Worm (Caenorhabditis elegans) whole organism, L4 larva: ENCODE results near the gene tag-153.

Source experiments
- F37D6.2 ChIP-seq: sonication (generic microtip); optimal IDR thresholded peaks from 2 replicates; lab custom pipeline; 2016; ENCODE audit warnings: mild to moderate bottlenecking, missing genetic modification characterization, missing compliant biosample characterization
- Y5F2A.4 ChIP-seq: fragments of 200-800 bp; sonication (Bioruptor generic); optimal IDR thresholded peaks from 2 replicates; lab custom pipeline; 2018; ENCODE audit warnings: mild to moderate bottlenecking, missing genetic modification characterization, missing compliant biosample characterization
- ama-1 ChIP-seq: fragments of 150-350 bp; optimal IDR thresholded peaks from 2 replicates; lab custom pipeline; 2014; ENCODE audit warnings: inconsistent platforms, mixed read lengths
- ceh-28 ChIP-seq: fragments of 150-350 bp; optimal IDR thresholded peaks from 2 replicates; lab custom pipeline; 2014; ENCODE audit warnings: missing biosample characterization, missing genetic modification reagents, missing genetic modification characterization
- ceh-44 ChIP-seq: fragments of 200-800 bp; sonication (Bioruptor generic); IDR thresholded peaks from 2 replicates; pipeline ENCODE4 v1.3.6; 2022; ENCODE audit warnings: missing genetic modification reagents, missing genetic modification characterization, missing compliant biosample characterization
- ceh-62 ChIP-seq: sonication (generic microtip); optimal IDR thresholded peaks from 2 replicates; lab custom pipeline; 2017; ENCODE audit warnings: missing biosample characterization, missing genetic modification characterization
- ctbp-1 ChIP-seq: fragments of 200-800 bp; sonication (Bioruptor generic); IDR thresholded peaks from 2 replicates; pipeline ENCODE4 v1.3.6; 2022; ENCODE audit warnings: missing genetic modification reagents, missing genetic modification characterization, missing compliant biosample characterization
- daf-12 ChIP-seq: fragments of 150-350 bp; optimal IDR thresholded peaks from 2 replicates; lab custom pipeline; 2014; ENCODE audit warnings: missing biosample characterization, missing genetic modification reagents, missing genetic modification characterization
- dmd-6 ChIP-seq: fragments of 200-800 bp; sonication (Bioruptor generic); IDR thresholded peaks from 2 replicates; pipeline ENCODE4 v1.3.6; 2022; ENCODE audit warnings: missing genetic modification reagents, missing genetic modification characterization, missing compliant biosample characterization
- dve-1 ChIP-seq: sonication (generic microtip); optimal IDR thresholded peaks from 2 replicates; lab custom pipeline; 2017; ENCODE audit warnings: antibody characterized with exemption, mild to moderate bottlenecking, missing genetic modification characterization, missing compliant biosample characterization; ENCODE audit not compliant: insufficient read depth
- fkh-10 ChIP-seq: fragments of 150-350 bp; optimal IDR thresholded peaks from 2 replicates; lab custom pipeline; 2014; ENCODE audit warnings: missing biosample characterization, missing genetic modification reagents, missing genetic modification characterization
- fos-1 ChIP-seq: fragments of 150-350 bp; optimal IDR thresholded peaks from 2 replicates; lab custom pipeline; 2014; ENCODE audit warnings: missing biosample characterization, missing genetic modification characterization
- hlh-11 ChIP-seq: fragments of 200-800 bp; sonication (Bioruptor generic); optimal IDR thresholded peaks from 2 replicates; lab custom pipeline; 2018; ENCODE audit warnings: mild to moderate bottlenecking, missing genetic modification characterization, missing compliant biosample characterization
- lin-13 ChIP-seq: fragments of 150-350 bp; optimal IDR thresholded peaks from 2 replicates; lab custom pipeline; 2014; ENCODE audit warnings: missing biosample characterization, missing genetic modification reagents, missing genetic modification characterization
- lin-15B ChIP-seq: fragments of 150-350 bp; sonication (generic microtip); optimal IDR thresholded peaks from 3 replicates; lab custom pipeline; 2014; ENCODE audit warnings: missing biosample characterization, missing genetic modification characterization
- lin-29 ChIP-seq: fragments of 200-800 bp; sonication (Bioruptor generic); IDR thresholded peaks from 2 replicates; pipeline ENCODE4 v1.3.6; 2022; ENCODE audit warnings: missing genetic modification reagents, missing genetic modification characterization, missing compliant biosample characterization
- mxl-2 ChIP-seq: fragments of 200-800 bp; sonication (Bioruptor generic); conservative IDR thresholded peaks from 2 replicates; pipeline ENCODE4 v1.3.6; 2022; ENCODE audit warnings: missing genetic modification reagents, missing genetic modification characterization, missing compliant biosample characterization
- nhr-237 ChIP-seq: sonication (generic microtip); optimal IDR thresholded peaks from 2 replicates; lab custom pipeline; 2017; ENCODE audit warnings: missing biosample characterization, missing genetic modification characterization
- nhr-48 ChIP-seq: sonication (generic microtip); optimal IDR thresholded peaks from 2 replicates; lab custom pipeline; 2016; ENCODE audit warnings: mild to moderate bottlenecking, missing genetic modification characterization, missing compliant biosample characterization
- nhr-76 ChIP-seq: fragments of 150-350 bp; optimal IDR thresholded peaks from 2 replicates; lab custom pipeline; 2014; ENCODE audit warnings: missing biosample characterization, missing genetic modification characterization
- php-3 ChIP-seq: fragments of 200-800 bp; sonication (Bioruptor generic); IDR thresholded peaks from 2 replicates; pipeline ENCODE4 v1.3.6; 2022; ENCODE audit warnings: missing genetic modification reagents, missing genetic modification characterization, missing compliant biosample characterization
- saeg-2 ChIP-seq: fragments of 200-800 bp; sonication (Bioruptor generic); IDR thresholded peaks from 2 replicates; pipeline ENCODE4 v1.3.6; 2022; ENCODE audit warnings: missing genetic modification reagents, missing genetic modification characterization, missing compliant biosample characterization
- snpc-1.2 ChIP-seq: fragments of 200-800 bp; sonication (Bioruptor generic); IDR thresholded peaks from 2 replicates; pipeline ENCODE4 v1.3.6; 2022; ENCODE audit warnings: missing genetic modification reagents, missing genetic modification characterization, missing compliant biosample characterization
- unc-39 ChIP-seq: sonication (generic microtip); optimal IDR thresholded peaks from 2 replicates; lab custom pipeline; 2017; ENCODE audit warnings: missing biosample characterization, missing genetic modification characterization
- unc-62 ChIP-seq, 3 experiments: fragments of 150-350 bp in 1 of 3; sonication (generic microtip); optimal IDR thresholded peaks in 2 of 3; peaks in 1 of 3; 1 replicate in 1 of 3; 2 replicates in 2 of 3; lab custom pipeline; 2014 to 2017; ENCODE audit warnings: missing biosample characterization in 3 of 3, missing genetic modification characterization in 3 of 3, missing genetic modification reagents in 3 of 3, missing genotype in 1 of 3
- zag-1 ChIP-seq: fragments of 150-350 bp; optimal IDR thresholded peaks from 2 replicates; lab custom pipeline; 2014; ENCODE audit warnings: missing biosample characterization, missing genetic modification characterization
- zfp-2 ChIP-seq: sonication (generic microtip); optimal IDR thresholded peaks from 2 replicates; lab custom pipeline; 2016; ENCODE audit warnings: mild to moderate bottlenecking, missing genetic modification characterization, missing compliant biosample characterization
- zfp-3 ChIP-seq: fragments of 200-800 bp; sonication (Bioruptor generic); conservative IDR thresholded peaks from 2 replicates; pipeline ENCODE4 v1.3.6; 2022; ENCODE audit warnings: missing genetic modification reagents, missing genetic modification characterization, missing compliant biosample characterization
- ztf-7 ChIP-seq: fragments of 150-350 bp; optimal IDR thresholded peaks from 2 replicates; lab custom pipeline; 2014; ENCODE audit warnings: missing biosample characterization, missing genetic modification characterization

Gene tag-153

ce11 chrV:9295581-9295980 lies 27.3 kb upstream of the tag-153 start:
- TF ChIP-seq Y5F2A.4 (GFP tag; lab: Kevin White, UChicago) (no peak), unc-62 (GFP tag; optimal IDR thresholded peaks at IDR 0.05 in 1 of 2; lab: Kevin White, UChicago) (peak in 1 of 2 experiments; percentile 87), unc-62 (tag; optimal IDR thresholded peaks at IDR 0.05; lab: Kevin White, UChicago) (no peak), nhr-237 (no peak), dve-1 (no peak), ceh-28 (tag; lab: Kevin White, UChicago) (no peak), ceh-44 (no peak), lin-13 (GFP tag; lab: Kevin White, UChicago) (no peak), unc-39 (tag; lab: Kevin White, UChicago) (no peak)

- TF ChIP-seq zag-1: no peak
- no peak for TF ChIP-seq nhr-76 (tag; lab: Kevin White, UChicago)
- no peak for TF ChIP-seq snpc-1.2 (GFP tag; lab: Robert Waterston, UW)
- TF ChIP-seq lin-15B (tag; lab: Kevin White, UChicago): no peak
- no peak for TF ChIP-seq ceh-44
- TF ChIP-seq nhr-48 (tag; lab: Kevin White, UChicago): no peak
- TF ChIP-seq daf-12: no peak
- TF ChIP-seq fkh-10 (GFP tag; lab: Kevin White, UChicago): no peak
- TF ChIP-seq zfp-2 (tag; lab: Kevin White, UChicago): no peak
- no peak for TF ChIP-seq ztf-7 (tag; lab: Kevin White, UChicago)
- no peak for TF ChIP-seq ama-1 (lab: Kevin White, UChicago)
These were observed 25.6 kb upstream of the tag-153 start, which contains the start of gene F44A2.5 for ce11 chrV:9297332-9297731. Gene F44A2.5 (plus strand): TSS chrV:9297632.

ce11 chrV:9303026-9303425 lies 19.9 kb upstream of the tag-153 start, which contains the start of gene nhr-39:
Gene nhr-39 (plus strand): TSS chrV:9303326.
- no peak for TF ChIP-seq mxl-2 (GFP tag; lab: Robert Waterston, UW)
- TF ChIP-seq php-3 (GFP tag; lab: Robert Waterston, UW): no peak
- no peak for TF ChIP-seq lin-29 (GFP tag; lab: Robert Waterston, UW)

ce11 chrV:9305116-9305515 lies 17.8 kb upstream of the tag-153 start, which contains the start of gene F44A2.3:
Gene F44A2.3 (plus strand): TSS chrV:9305416.
- TF ChIP-seq hlh-11 (tag; lab: Kevin White, UChicago) (no peak), ceh-62 (no peak), zfp-3 (GFP tag; lab: Robert Waterston, UW) (no peak), dve-1 (peak; percentile 9), fos-1 (no peak), saeg-2 (no peak)

ce11 chrV:9312377-9312776 lies 10.5 kb upstream of the tag-153 start:
- TF ChIP-seq dmd-6 (no peak), fkh-10 (GFP tag; lab: Kevin White, UChicago) (peak; percentile 65)
- TF ChIP-seq, all 104 proteins: peak for 1

ce11 chrV:9314408-9314807 lies 8.5 kb upstream of the tag-153 start:
- TF ChIP-seq mxl-2 (GFP tag; lab: Robert Waterston, UW) (no peak), unc-62 (GFP tag; optimal IDR thresholded peaks at IDR 0.05 in 1 of 2; lab: Kevin White, UChicago) (peak in 1 of 2 experiments; percentile 96), unc-62 (tag; optimal IDR thresholded peaks at IDR 0.05; lab: Kevin White, UChicago) (no peak)

ce11 chrV:9316970-9317369 lies 5.9 kb upstream of the tag-153 start:
- no peak for TF ChIP-seq F37D6.2 (tag; lab: Kevin White, UChicago)
- peak; percentile 65 for TF ChIP-seq fkh-10 (GFP tag; lab: Kevin White, UChicago)
- TF ChIP-seq ctbp-1 (GFP tag; lab: Robert Waterston, UW): 0 out of 2 replicates have a peak, but pooled peaks have one; percentile 41
